Fruit fly (Drosophila melanogaster) whole organism: ENCODE data around the gene CG10311.

ENCODE experiments used
- CG8478 ChIP-seq: fragments of >200 bp; optimal IDR thresholded peaks from 2 replicates; lab custom pipeline; 2018; ENCODE audit warnings: inconsistent platforms
- Dll ChIP-seq: fragments of >200 bp; optimal IDR thresholded peaks from 2 replicates; lab custom pipeline; 2017
- pan ChIP-seq: fragments of >200 bp; optimal IDR thresholded peaks from 2 replicates; lab custom pipeline; 2017
- usp ChIP-seq: fragments of >200 bp; optimal IDR thresholded peaks from 2 replicates; lab custom pipeline; 2017; ENCODE audit warnings: missing biosample characterization, missing genetic modification characterization, mixed read lengths

dm6 chr3R:16387039-16387438 is 30.2 kb upstream of the CG10311 start:
- TF ChIP-seq CG8478 (lab: Kevin White, UChicago) (no peak), usp (GFP tag; lab: Kevin White, UChicago) (no peak), pan (lab: Kevin White, UChicago) (no peak), Dll (lab: Kevin White, UChicago) (no peak)
